Worm (Caenorhabditis elegans) whole organism, L4 larva: ENCODE measurements around the gene C07A9.12.

Experiments
- ceh-28 ChIP-seq: fragments of 150-350 bp; optimal IDR thresholded peaks from 2 replicates; lab custom pipeline; 2014; ENCODE audit warnings: missing biosample characterization, missing genetic modification reagents, missing genetic modification characterization
- daf-12 ChIP-seq: fragments of 150-350 bp; optimal IDR thresholded peaks from 2 replicates; lab custom pipeline; 2014; ENCODE audit warnings: missing biosample characterization, missing genetic modification reagents, missing genetic modification characterization
- egl-27 ChIP-seq: sonication (generic microtip); optimal IDR thresholded peaks from 3 replicates; lab custom pipeline; 2017; ENCODE audit warnings: missing biosample characterization, missing genetic modification reagents, missing genetic modification characterization
- fos-1 ChIP-seq: fragments of 150-350 bp; optimal IDR thresholded peaks from 2 replicates; lab custom pipeline; 2014; ENCODE audit warnings: missing biosample characterization, missing genetic modification characterization
- nhr-102 ChIP-seq: sonication (generic microtip); optimal IDR thresholded peaks from 2 replicates; lab custom pipeline; 2016; ENCODE audit warnings: mild to moderate bottlenecking, missing genetic modification characterization, moderate library complexity, missing compliant biosample characterization
- unc-130 ChIP-seq: sonication (generic microtip); optimal IDR thresholded peaks from 2 replicates; lab custom pipeline; 2016; ENCODE audit warnings: missing genetic modification reagents, missing genetic modification characterization, missing compliant biosample characterization
- ztf-11 ChIP-seq: fragments of 150-350 bp; optimal IDR thresholded peaks from 2 replicates; lab custom pipeline; 2014; ENCODE audit warnings: missing biosample characterization, missing genetic modification characterization

DNA sequence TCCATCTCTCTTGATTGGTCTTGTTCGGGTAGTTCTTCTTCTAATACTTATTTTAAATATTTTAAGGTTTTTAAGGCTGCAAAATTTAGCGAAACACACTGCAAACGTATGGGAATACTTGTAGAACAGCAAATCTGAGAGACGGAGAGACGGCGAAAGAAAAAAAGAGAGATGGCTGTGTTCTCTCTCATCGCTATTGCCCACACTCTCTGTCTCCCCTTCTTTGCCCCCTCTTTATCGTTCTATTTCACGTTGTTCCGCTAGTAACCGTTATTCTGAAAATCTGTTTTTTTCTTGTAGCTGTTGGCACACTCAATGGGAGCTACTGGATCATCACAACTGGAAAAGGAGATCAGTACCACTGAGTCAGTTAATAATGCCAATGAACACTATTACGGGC lies 49.0 kb upstream of the C07A9.12 start, which contains the start of gene usp-46:
- TF ChIP-seq nhr-102 (tag; lab: Kevin White, UChicago) (no peak), ztf-11 (tag; lab: Kevin White, UChicago) (no peak), ceh-28 (tag; lab: Kevin White, UChicago) (no peak), daf-12 (tag; lab: Kevin White, UChicago) (no peak), egl-27 (tag; lab: Kevin White, UChicago) (no peak), unc-130 (GFP tag; lab: Kevin White, UChicago) (no peak), fos-1 (tag; lab: Kevin White, UChicago) (no peak)
